Fruit fly (Drosophila melanogaster): ENCODE measurements around the gene CG5888.

DNA sequence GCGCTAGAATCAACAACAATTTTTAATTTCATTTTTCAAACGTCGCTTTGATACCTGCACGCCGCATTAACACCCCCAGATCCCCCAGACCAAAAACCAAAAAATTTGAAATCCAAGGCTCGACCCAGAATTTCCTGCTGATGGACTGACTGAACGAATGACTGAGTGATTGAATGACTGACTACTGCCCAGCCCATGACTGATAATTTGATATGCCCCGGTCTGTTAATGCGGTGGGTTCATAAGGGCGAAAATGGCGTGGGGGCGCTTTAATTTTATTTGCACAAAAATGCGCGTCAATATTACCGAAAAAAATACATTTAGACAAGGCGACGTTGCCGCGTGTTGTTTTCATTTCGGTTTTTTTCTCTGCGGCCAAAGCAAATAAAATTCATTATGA is 5.6 kb downstream of the CG5888 start:
- TF ChIP-seq CG8478 (optimal IDR thresholded peaks at IDR 0.05) (no peak), CTCF (optimal IDR thresholded peaks at IDR 0.05) (no peak)
